Worm (Caenorhabditis elegans): Measurements from ENCODE around the gene col-131.
A peak's percentile ranks its signal among the peaks of the same experiment; 100 is the strongest.

- TF ChIP-seq daf-8 (GFP tag; IDR thresholded peaks at IDR 0.05) = no peak
- TF ChIP-seq nhr-28 (tag; optimal IDR thresholded peaks at IDR 0.05) = peak; percentile 60
- peak; percentile 4 for TF ChIP-seq ama-1 (optimal IDR thresholded peaks at IDR 0.05)
- TF ChIP-seq dmd-8 (GFP tag; IDR thresholded peaks at IDR 0.05) = no peak
- no peak for TF ChIP-seq lin-39 (tag; optimal IDR thresholded peaks at IDR 0.05)
Observed at ce11 chrIV:13093677-13094076, 26.6 kb upstream of the col-131 start, which contains the start of the genes prcc-1 and C39E9.12.
